Worm (Caenorhabditis elegans) whole organism, early embryonic: ENCODE measurements around the gene Y57G11C.38.

Source experiments
- ama-1 ChIP-seq: fragments of 150-350 bp; optimal IDR thresholded peaks from 2 replicates; lab custom pipeline; 2014
- ceh-13 ChIP-seq: fragments of 200-800 bp; sonication (Bioruptor generic); optimal IDR thresholded peaks from 2 replicates; lab custom pipeline; 2018; ENCODE audit warnings: mild to moderate bottlenecking, missing genetic modification characterization, missing compliant biosample characterization
- ceh-36 ChIP-seq: sonication (generic microtip); optimal IDR thresholded peaks from 2 replicates; lab custom pipeline; 2016; ENCODE audit warnings: missing genetic modification characterization, inconsistent platforms, missing compliant biosample characterization
- ets-7 ChIP-seq: sonication (generic microtip); optimal IDR thresholded peaks from 2 replicates; lab custom pipeline; 2016; ENCODE audit warnings: missing genotype, missing genetic modification characterization, missing compliant biosample characterization
- hmbx-1 ChIP-seq: sonication (generic microtip); optimal IDR thresholded peaks from 2 replicates; lab custom pipeline; 2016; ENCODE audit warnings: mild to moderate bottlenecking, missing genetic modification characterization, missing compliant biosample characterization
- hmg-4 ChIP-seq: fragments of 200-800 bp; sonication (Bioruptor generic); optimal IDR thresholded peaks from 2 replicates; lab custom pipeline; 2018; ENCODE audit warnings: mild to moderate bottlenecking, missing genetic modification characterization, missing compliant biosample characterization
- pes-1 ChIP-seq: fragments of 200-800 bp; sonication (Bioruptor generic); IDR thresholded peaks from 2 replicates; pipeline ENCODE4 v1.3.6; 2022; ENCODE audit warnings: missing genetic modification reagents, missing genetic modification characterization, missing compliant biosample characterization
- sea-1 ChIP-seq: fragments of 200-800 bp; sonication (Bioruptor generic); conservative IDR thresholded peaks from 2 replicates; pipeline ENCODE4 v1.3.6; 2022; ENCODE audit warnings: missing genetic modification characterization, missing compliant biosample characterization
- tbx-11 ChIP-seq: fragments of 200-800 bp; sonication (Bioruptor generic); IDR thresholded peaks from 2 replicates; pipeline ENCODE4 v1.3.6; 2022; ENCODE audit warnings: missing genetic modification characterization, missing compliant biosample characterization
- tbx-37 ChIP-seq: fragments of 200-800 bp; sonication (Bioruptor generic); conservative IDR thresholded peaks from 2 replicates; pipeline ENCODE4 v1.3.6; 2022; ENCODE audit warnings: missing genetic modification reagents, missing genetic modification characterization, missing compliant biosample characterization

- TF ChIP-seq ceh-13 (GFP tag; lab: Kevin White, UChicago) (no peak), hmg-4 (GFP tag; lab: Kevin White, UChicago) (no peak), ama-1 (lab: Kevin White, UChicago) (no peak), ets-7 (tag; lab: Kevin White, UChicago) (no peak), sea-1 (GFP tag; lab: Robert Waterston, UW) (no peak), pes-1 (GFP tag; lab: Robert Waterston, UW) (no peak), ceh-36 (tag; lab: Kevin White, UChicago) (no peak), tbx-37 (GFP tag; lab: Robert Waterston, UW) (no peak), hmbx-1 (tag; lab: Kevin White, UChicago) (no peak), tbx-11 (GFP tag; lab: Robert Waterston, UW) (no peak)
Measured at ce11 chrIV:14861691-14862090, 556 bp upstream of the Y57G11C.38 start, which contains the start of gene Y57G11C.23.
